Fruit fly (Drosophila melanogaster): ENCODE measurements around the gene CG1503.

DNA sequence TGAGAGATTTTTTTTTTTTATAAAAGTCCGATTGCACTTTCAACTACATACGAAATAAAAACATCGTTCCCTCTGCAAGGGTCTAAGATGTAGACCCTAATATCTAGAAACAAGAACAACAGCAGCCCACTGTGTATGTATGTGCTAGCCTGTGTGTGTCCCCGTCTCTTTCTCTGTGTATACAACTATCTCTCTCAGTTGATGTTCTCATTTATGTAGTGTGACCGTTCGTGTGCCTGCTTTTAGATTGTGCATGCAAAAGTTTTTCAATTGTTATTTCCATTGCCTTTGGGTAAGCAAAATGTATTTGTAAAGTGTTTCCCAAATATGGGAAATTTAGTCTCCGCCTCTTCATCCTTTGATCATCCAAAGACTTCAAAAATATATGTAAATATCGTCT is 25.8 kb downstream of the CG1503 start:
- TF ChIP-seq CG12768 (GFP tag; optimal IDR thresholded peaks at IDR 0.05) = no peak
- TF ChIP-seq Hr96 (GFP tag; optimal IDR thresholded peaks at IDR 0.05) = no peak
- TF ChIP-seq cnc (optimal IDR thresholded peaks at IDR 0.05) = no peak
- TF ChIP-seq Mnt (GFP tag; optimal IDR thresholded peaks at IDR 0.05) = no peak
- TF ChIP-seq bab1 (GFP tag; optimal IDR thresholded peaks at IDR 0.05) = no peak
- no peak for TF ChIP-seq CG14711 (tag; optimal IDR thresholded peaks at IDR 0.05)
- no peak for TF ChIP-seq CG7101 (tag; optimal IDR thresholded peaks at IDR 0.05)
